Fruit fly (Drosophila melanogaster): ENCODE results near the gene CtsL4.

CtsL4 gene

DNA sequence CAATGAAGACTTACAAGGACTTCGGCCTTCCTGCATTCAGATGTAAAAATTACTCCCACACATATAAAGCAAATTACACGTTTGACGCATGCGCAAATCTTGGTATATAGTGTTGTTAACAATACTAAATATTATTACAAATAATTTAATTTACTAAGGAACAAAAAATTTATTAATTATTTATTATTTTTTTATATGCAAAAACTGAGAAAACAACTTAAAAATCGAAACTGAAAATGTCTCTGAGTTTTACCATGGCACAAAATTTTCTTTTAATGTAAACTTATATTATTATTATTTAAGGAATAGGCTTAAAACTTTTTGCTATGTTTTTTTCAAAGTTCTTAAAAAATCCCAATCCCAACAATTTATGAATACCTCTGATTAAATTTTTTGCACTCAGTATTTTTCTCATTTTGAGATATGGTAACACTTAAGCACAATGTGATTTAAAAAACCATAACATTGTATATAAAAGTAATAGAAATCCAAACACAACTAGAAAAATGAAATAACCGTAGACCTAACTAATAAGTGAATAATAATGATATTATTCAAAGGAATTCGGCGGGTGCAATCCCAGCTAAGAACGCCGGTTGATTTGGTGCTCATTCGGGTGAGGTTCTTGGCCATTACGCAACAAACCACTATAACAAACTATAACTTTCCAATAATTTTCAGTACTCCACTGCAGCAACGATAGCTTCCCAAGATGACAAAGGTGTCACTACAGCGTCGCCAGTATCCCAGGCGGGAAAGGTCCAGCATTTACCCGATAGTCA lies 25.1 kb downstream of the CtsL4 start, which contains the start of the genes Schip1 and Cox10 (continued):
- TF ChIP-seq CG17359 (tag; optimal IDR thresholded peaks at IDR 0.05) (peak; percentile 12), CG7357 (GFP tag; IDR thresholded peaks at IDR 0.05) (no peak), CG17829 (tag; optimal IDR thresholded peaks at IDR 0.05) (peak; percentile 49), CG9876 (GFP tag; optimal IDR thresholded peaks at IDR 0.05) (no peak), Optix (GFP tag; IDR thresholded peaks at IDR 0.05) (no peak), CG15073 (GFP tag; optimal IDR thresholded peaks at IDR 0.05) (no peak), Trl (optimal IDR thresholded peaks at IDR 0.05) (no peak), Trl (GFP tag; optimal IDR thresholded peaks at IDR 0.05) (no peak), Sox100B (GFP tag; optimal IDR thresholded peaks at IDR 0.05) (peak; percentile 21), CG10267 (tag; optimal IDR thresholded peaks at IDR 0.05) (peak; percentile 71), eyg (GFP tag; optimal IDR thresholded peaks at IDR 0.05) (no peak), bsh (GFP tag; optimal IDR thresholded peaks at IDR 0.05) (peak in 1 of 2 experiments; percentile 29), B-H2 (GFP tag; optimal IDR thresholded peaks at IDR 0.05) (peak; percentile 5)

DNA sequence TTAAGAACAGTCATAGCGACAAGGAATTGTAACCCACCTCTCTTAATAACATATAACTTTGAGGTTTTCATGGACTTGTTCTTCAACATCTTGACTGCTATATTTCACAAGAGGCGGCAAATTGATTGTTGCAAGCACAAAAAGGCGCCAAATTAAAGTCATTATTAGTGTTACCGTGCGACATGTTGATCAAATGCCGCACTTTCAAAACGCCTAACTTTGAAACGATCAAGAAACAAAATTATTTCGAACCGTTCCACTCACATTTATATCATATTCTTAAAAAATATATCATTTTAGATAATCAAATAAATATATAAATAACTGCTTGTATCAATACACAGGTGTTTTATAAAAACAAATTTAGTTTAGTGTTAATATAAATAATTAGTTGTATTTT lies 28.6 kb downstream of the CtsL4 start, which contains the start of gene RnrL:
TSS of gene RnrL (minus strand) at position 154 of the 400 bp plus-strand sequence.
- TF ChIP-seq trem (tag; optimal IDR thresholded peaks at IDR 0.05) = peak; percentile 6
- peak; percentile 48 for TF ChIP-seq stwl (tag; optimal IDR thresholded peaks at IDR 0.05)
- TF ChIP-seq CG9932 (GFP tag; IDR thresholded peaks at IDR 0.05) = no peak
- TF ChIP-seq CG12236 (GFP tag; optimal IDR thresholded peaks at IDR 0.05) = no peak
- peak; percentile 10 for TF ChIP-seq sens (GFP tag)
- no peak for TF ChIP-seq CG10209 (GFP tag; optimal IDR thresholded peaks at IDR 0.05)
- TF ChIP-seq row (GFP tag; IDR thresholded peaks at IDR 0.05) = peak; percentile 39; the same call in 2 of the 3 replicates
- peak; percentile 37 for TF ChIP-seq MBD-R2 (GFP tag; IDR thresholded peaks at IDR 0.05)
- TF ChIP-seq CG16815 (GFP tag; optimal IDR thresholded peaks at IDR 0.05) = no peak
- peak; percentile 89 for TF ChIP-seq CG30020 (tag; optimal IDR thresholded peaks at IDR 0.05)
- peak; percentile 5 for TF ChIP-seq CG2116 (GFP tag; optimal IDR thresholded peaks at IDR 0.05)
- no peak for TF ChIP-seq CG12155 (GFP tag; optimal IDR thresholded peaks at IDR 0.05)
- TF ChIP-seq inv (GFP tag; IDR thresholded peaks at IDR 0.05; ENCODE audit: partially characterized antibody) = no peak
- TF ChIP-seq Dp (GFP tag; optimal IDR thresholded peaks at IDR 0.05) = peak; percentile 75
- TF ChIP-seq gfzf (GFP tag; optimal IDR thresholded peaks at IDR 0.05) = peak; percentile 64
- TF ChIP-seq E2f2 (GFP tag; IDR thresholded peaks at IDR 0.05) = peak; percentile 80
- TF ChIP-seq CG14710 (tag; optimal IDR thresholded peaks at IDR 0.05) = peak; percentile 7
- TF ChIP-seq pzg (GFP tag; optimal IDR thresholded peaks at IDR 0.05) = peak; percentile 40
- no peak for TF ChIP-seq Hr78 (GFP tag; optimal IDR thresholded peaks at IDR 0.05)
- TF ChIP-seq CG9797 (GFP tag; optimal IDR thresholded peaks at IDR 0.05) = peak; percentile 59
- TF ChIP-seq BEAF-32 (GFP tag; optimal IDR thresholded peaks at IDR 0.05) = peak; percentile 7
- TF ChIP-seq CG8290 (GFP tag; optimal IDR thresholded peaks at IDR 0.05) = peak; percentile 46
- TF ChIP-seq CG8290 (tag; optimal IDR thresholded peaks at IDR 0.05) = no peak
- TF ChIP-seq CG14965 (GFP tag; optimal IDR thresholded peaks at IDR 0.05; ENCODE audit: borderline replicate concordance) = no peak
- TF ChIP-seq pfk (GFP tag; optimal IDR thresholded peaks at IDR 0.05) = peak; percentile 85
- TF ChIP-seq CG6683 (GFP tag; optimal IDR thresholded peaks at IDR 0.05) = no peak
- peak; percentile 95 for TF ChIP-seq CG1603 (tag; optimal IDR thresholded peaks at IDR 0.05)
- TF ChIP-seq Kr (GFP tag; optimal IDR thresholded peaks at IDR 0.05) = no peak
